Fruit fly (Drosophila melanogaster): ENCODE results near the gene Mulk.
A peak's percentile ranks its signal among the peaks of the same experiment; 100 is the strongest.

Mulk gene

dm6 chr2L:10232152-10232816 is 37.6 kb upstream of the Mulk start, which contains the start of gene eEF1delta (continued):
- no peak for TF ChIP-seq Hr51 (GFP tag; optimal IDR thresholded peaks at IDR 0.05)
- no peak for TF ChIP-seq ATbp (GFP tag; optimal IDR thresholded peaks at IDR 0.05)
- TF ChIP-seq CG2678 (tag; optimal IDR thresholded peaks at IDR 0.05) = no peak
- no peak for TF ChIP-seq CG11560 (tag; IDR thresholded peaks at IDR 0.05)
- no peak for TF ChIP-seq chif (GFP tag; optimal IDR thresholded peaks at IDR 0.05)
- TF ChIP-seq MESR4 (GFP tag; optimal IDR thresholded peaks at IDR 0.05) = peak; percentile 68
- TF ChIP-seq ci (GFP tag; IDR thresholded peaks at IDR 0.05) = no peak
- TF ChIP-seq zen2 (GFP tag; IDR thresholded peaks at IDR 0.05; ENCODE audit: partially characterized antibody) = no peak
- no peak for TF ChIP-seq CG7271 (tag; optimal IDR thresholded peaks at IDR 0.05)
- TF ChIP-seq CG9797 (GFP tag; optimal IDR thresholded peaks at IDR 0.05) = no peak
- no peak for TF ChIP-seq onecut (GFP tag; IDR thresholded peaks at IDR 0.05)
- TF ChIP-seq CG8388 (GFP tag; optimal IDR thresholded peaks at IDR 0.05) = no peak
- TF ChIP-seq Atf3 (GFP tag; optimal IDR thresholded peaks at IDR 0.05) = no peak
- peak; percentile 21; the same call in 1 of the 2 replicates for TF ChIP-seq slbo (GFP tag; IDR thresholded peaks at IDR 0.05)
- TF ChIP-seq Sin3A (optimal IDR thresholded peaks at IDR 0.05) = peak; percentile 18
- no peak for TF ChIP-seq Vsx1 (GFP tag; optimal IDR thresholded peaks at IDR 0.05)
- TF ChIP-seq ssp (GFP tag; IDR thresholded peaks at IDR 0.05) = peak; percentile 93
- no peak for TF ChIP-seq CG3847 (GFP tag; IDR thresholded peaks at IDR 0.05)
- no peak for TF ChIP-seq CG15514 (GFP tag; optimal IDR thresholded peaks at IDR 0.05)
- TF ChIP-seq ranshi (GFP tag; IDR thresholded peaks at IDR 0.05) = no peak
- no peak for TF ChIP-seq BtbVII (GFP tag; optimal IDR thresholded peaks at IDR 0.05)
- TF ChIP-seq mirr (GFP tag; optimal IDR thresholded peaks at IDR 0.05) = no peak
- no peak for TF ChIP-seq nom (GFP tag; optimal IDR thresholded peaks at IDR 0.05)
- TF ChIP-seq Hr78 (GFP tag; optimal IDR thresholded peaks at IDR 0.05) = no peak
- no peak for TF ChIP-seq Tbp (GFP tag; optimal IDR thresholded peaks at IDR 0.05)
- TF ChIP-seq gfzf (GFP tag; optimal IDR thresholded peaks at IDR 0.05) = no peak
- no peak for TF ChIP-seq cwo (GFP tag; optimal IDR thresholded peaks at IDR 0.05)
- TF ChIP-seq HmgD (GFP tag; optimal IDR thresholded peaks at IDR 0.05) = no peak
- TF ChIP-seq run (tag; optimal IDR thresholded peaks at IDR 0.05) = no peak
- TF ChIP-seq row (GFP tag; IDR thresholded peaks at IDR 0.05) = peak; percentile 68
- no peak for TF ChIP-seq CG1792 (GFP tag; optimal IDR thresholded peaks at IDR 0.05)
- TF ChIP-seq phol (tag; optimal IDR thresholded peaks at IDR 0.05) = peak; percentile 44
- no peak for TF ChIP-seq cas (GFP tag; IDR thresholded peaks at IDR 0.05)
- no peak for TF ChIP-seq hb (GFP tag; IDR thresholded peaks at IDR 0.05; ENCODE audit: partially characterized antibody)
- TF ChIP-seq z (GFP tag; IDR thresholded peaks at IDR 0.05) = no peak
- TF ChIP-seq wek (GFP tag; optimal IDR thresholded peaks at IDR 0.05) = no peak
- TF ChIP-seq CG15269 (tag; optimal IDR thresholded peaks at IDR 0.05) = no peak
- TF ChIP-seq Myb (GFP tag; optimal IDR thresholded peaks at IDR 0.05) = no peak
- TF ChIP-seq sr (GFP tag; IDR thresholded peaks at IDR 0.05) = no peak
- TF ChIP-seq BEAF-32 (GFP tag; optimal IDR thresholded peaks at IDR 0.05) = peak; percentile 56
- no peak for TF ChIP-seq danr (GFP tag; IDR thresholded peaks at IDR 0.05)
- TF ChIP-seq Hand (GFP tag; optimal IDR thresholded peaks at IDR 0.05) = no peak
- 0 out of 2 replicates have a peak, but pooled peaks have one; percentile 39 for TF ChIP-seq Bgb (GFP tag; IDR thresholded peaks at IDR 0.05; ENCODE audit: partially characterized antibody)
- TF ChIP-seq CG12659 (GFP tag; optimal IDR thresholded peaks at IDR 0.05) = peak; percentile 53
- TF ChIP-seq Blimp-1 (GFP tag; optimal IDR thresholded peaks at IDR 0.05) = no peak
- TF ChIP-seq CG1603 (tag; optimal IDR thresholded peaks at IDR 0.05) = peak; percentile 99
- TF ChIP-seq H15 (GFP tag; IDR thresholded peaks at IDR 0.05) = no peak
- TF ChIP-seq hth (optimal IDR thresholded peaks at IDR 0.05) = no peak
- TF ChIP-seq ERR (GFP tag; optimal IDR thresholded peaks at IDR 0.05) = no peak
- no peak for TF ChIP-seq gce (GFP tag; IDR thresholded peaks at IDR 0.05)

Measured in whole organism, embryonic.